Worm (Caenorhabditis elegans) whole organism, L1 larva: Measurements from ENCODE around the gene spin-4.
A peak's percentile ranks its signal among the peaks of the same experiment; 100 is the strongest.

Experiments
- ceh-90 ChIP-seq: sonication (generic microtip); optimal IDR thresholded peaks from 2 replicates; lab custom pipeline; 2016; ENCODE audit warnings: missing genetic modification characterization, missing compliant biosample characterization
- ces-1 ChIP-seq: fragments of 150-350 bp; optimal IDR thresholded peaks from 2 replicates; lab custom pipeline; 2014; ENCODE audit warnings: missing biosample characterization, missing genetic modification reagents, missing genetic modification characterization
- lsy-2 ChIP-seq, 2 experiments: fragments of 150-350 bp; optimal IDR thresholded peaks; 2 replicates each; lab custom pipeline; 2014; ENCODE audit warnings: missing biosample characterization in 2 of 2, missing genetic modification characterization in 2 of 2
- snpc-4 ChIP-seq: fragments of 150-350 bp; optimal IDR thresholded peaks from 2 replicates; lab custom pipeline; 2014; ENCODE audit warnings: missing biosample characterization, missing genetic modification characterization

DNA sequence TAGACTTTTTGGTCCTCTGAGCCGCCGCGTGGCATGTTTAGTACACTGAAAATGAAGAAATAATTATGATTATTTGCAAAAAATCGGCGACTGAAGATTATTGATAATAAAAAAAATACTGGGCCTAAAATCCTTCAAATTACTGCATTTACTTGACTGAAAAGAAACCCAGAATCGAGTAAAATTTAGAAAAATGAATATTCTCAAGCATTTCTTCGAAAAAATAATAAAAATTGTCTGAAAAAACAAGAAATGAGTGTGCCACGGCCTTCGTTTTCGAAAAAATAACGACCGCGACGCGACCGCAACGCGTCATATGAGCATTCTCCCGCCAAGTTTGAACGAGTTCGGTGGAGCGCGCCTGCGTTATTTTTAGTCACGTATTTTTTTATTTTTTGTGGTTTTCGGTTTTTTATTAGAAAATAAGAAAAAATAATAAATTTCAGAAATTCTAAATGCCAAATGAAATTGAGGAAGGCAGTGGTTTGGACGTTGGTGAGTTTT lies at the start of gene spin-4, which contains the start of gene rsp-3:
- TF ChIP-seq lsy-2 (tag; optimal IDR thresholded peaks at IDR 0.05; lab: Kevin White, UChicago), result peak; percentile 86 to 93
- TF ChIP-seq ces-1, result no peak
- peak; percentile 47 for TF ChIP-seq ceh-90 (tag; lab: Kevin White, UChicago)
- peak; percentile 46 for TF ChIP-seq snpc-4
